Worm (Caenorhabditis elegans) whole organism, young adult: ENCODE measurements around the gene srlf-35.

ENCODE experiments used
- B0019.2 ChIP-seq: fragments of 200-800 bp; sonication (Bioruptor generic); conservative IDR thresholded peaks from 2 replicates; pipeline ENCODE4 v1.3.6; 2022; ENCODE audit warnings: missing genetic modification reagents, missing genetic modification characterization, missing compliant biosample characterization
- B0261.1 ChIP-seq: sonication (generic microtip); optimal IDR thresholded peaks from 2 replicates; lab custom pipeline; 2016; ENCODE audit warnings: mild to moderate bottlenecking, missing genetic modification characterization, moderate library complexity, missing compliant biosample characterization
- C06A6.2 ChIP-seq: fragments of 200-800 bp; sonication (Bioruptor generic); conservative IDR thresholded peaks from 2 replicates; pipeline ENCODE4 v1.3.6; 2022; ENCODE audit warnings: missing genetic modification characterization, missing compliant biosample characterization
- D2030.7 ChIP-seq: fragments of 200-800 bp; sonication (Bioruptor generic); IDR thresholded peaks from 2 replicates; pipeline ENCODE4 v1.3.6; 2022; ENCODE audit warnings: missing genetic modification reagents, missing genetic modification characterization, missing compliant biosample characterization
- F33H1.4 ChIP-seq: fragments of 200-800 bp; sonication (Bioruptor generic); IDR thresholded peaks from 2 replicates; pipeline ENCODE4 v1.3.6; 2022; ENCODE audit warnings: missing genetic modification reagents, missing genetic modification characterization, missing compliant biosample characterization
- F37B4.10 ChIP-seq: fragments of 200-800 bp; sonication (Bioruptor generic); IDR thresholded peaks from 2 replicates; pipeline ENCODE4 v1.3.6; 2022; ENCODE audit warnings: missing genetic modification characterization, missing compliant biosample characterization
- F57C9.4 ChIP-seq: sonication (generic microtip); optimal IDR thresholded peaks from 2 replicates; lab custom pipeline; 2017; ENCODE audit warnings: mild to moderate bottlenecking, missing genetic modification characterization, missing compliant biosample characterization
- K12H6.12 ChIP-seq: fragments of 200-800 bp; sonication (Bioruptor generic); optimal IDR thresholded peaks from 2 replicates; lab custom pipeline; 2018; ENCODE audit warnings: mild to moderate bottlenecking, missing genetic modification characterization, missing compliant biosample characterization
- Y53F4B.3 ChIP-seq: fragments of 200-800 bp; sonication (Bioruptor generic); IDR thresholded peaks from 2 replicates; pipeline ENCODE4 v1.3.6; 2022; ENCODE audit warnings: missing genetic modification reagents, missing genetic modification characterization, missing compliant biosample characterization
- Y56A3A.18 ChIP-seq: fragments of 200-800 bp; sonication (Bioruptor generic); IDR thresholded peaks from 2 replicates; pipeline ENCODE4 v1.3.6; 2022; ENCODE audit warnings: missing genetic modification reagents, missing genetic modification characterization, missing compliant biosample characterization
- akir-1 ChIP-seq: fragments of 200-800 bp; sonication (Bioruptor generic); optimal IDR thresholded peaks from 2 replicates; lab custom pipeline; 2018; ENCODE audit warnings: mild to moderate bottlenecking, missing genetic modification characterization, moderate library complexity, missing compliant biosample characterization
- ama-1 ChIP-seq, 3 experiments: fragments of 150-350 bp in 1 of 3; sonication (generic microtip) in 2 of 3; optimal IDR thresholded peaks; 2 replicates each; lab custom pipeline; 2014 to 2018; ENCODE audit warnings: missing biosample characterization in 2 of 3, missing genetic modification characterization in 2 of 3, missing genetic modification reagents in 2 of 3
- aptf-2 ChIP-seq: fragments of 200-800 bp; sonication (Bioruptor generic); conservative IDR thresholded peaks from 2 replicates; pipeline ENCODE4 v1.3.6; 2022; ENCODE audit warnings: missing genetic modification reagents, missing genetic modification characterization, missing compliant biosample characterization
- aptf-3 ChIP-seq: fragments of 200-800 bp; sonication (Bioruptor generic); IDR thresholded peaks from 2 replicates; pipeline ENCODE4 v1.3.6; 2022; ENCODE audit warnings: missing genetic modification characterization, missing compliant biosample characterization
- attf-5 ChIP-seq: fragments of 200-800 bp; sonication (Bioruptor generic); optimal IDR thresholded peaks from 2 replicates; lab custom pipeline; 2018; ENCODE audit warnings: mild to moderate bottlenecking, missing genetic modification characterization, missing compliant biosample characterization
- cebp-1 ChIP-seq, 2 experiments: fragments of 200-800 bp in 1 of 2; sonication (Bioruptor generic) in 1 of 2; sonication (generic microtip) in 1 of 2; IDR thresholded peaks in 1 of 2; optimal IDR thresholded peaks in 1 of 2; 2 replicates each; pipeline versions ENCODE4 v1.3.6 to Lab custom; 2017 to 2022; ENCODE audit warnings: missing compliant biosample characterization in 2 of 2, missing genetic modification characterization in 2 of 2, mild to moderate bottlenecking in 1 of 2, missing genetic modification reagents in 1 of 2, moderate library complexity in 1 of 2
- ceh-100 ChIP-seq: fragments of 200-800 bp; sonication (Bioruptor generic); IDR thresholded peaks from 2 replicates; pipeline ENCODE4 v1.3.6; 2022; ENCODE audit warnings: missing genetic modification reagents, missing genetic modification characterization, missing compliant biosample characterization
- dox-1 ChIP-seq: fragments of 200-800 bp; sonication (Bioruptor generic); IDR thresholded peaks from 2 replicates; pipeline ENCODE4 v1.3.6; 2022; ENCODE audit warnings: missing genetic modification reagents, missing genetic modification characterization, missing compliant biosample characterization
- dpff-1 ChIP-seq: sonication (generic microtip); optimal IDR thresholded peaks from 2 replicates; lab custom pipeline; 2017; ENCODE audit warnings: mild to moderate bottlenecking, missing genetic modification characterization, missing compliant biosample characterization
- egl-44 ChIP-seq: fragments of 200-800 bp; sonication (Bioruptor generic); IDR thresholded peaks from 2 replicates; pipeline ENCODE4 v1.3.6; 2022; ENCODE audit warnings: missing genetic modification reagents, missing genetic modification characterization, missing compliant biosample characterization
- egrh-3 ChIP-seq: fragments of 200-800 bp; sonication (Bioruptor generic); IDR thresholded peaks from 2 replicates; pipeline ENCODE4 v1.3.6; 2022; ENCODE audit warnings: missing genetic modification reagents, missing genetic modification characterization, missing compliant biosample characterization
- hmg-1.2 ChIP-seq: fragments of 200-800 bp; sonication (Bioruptor generic); IDR thresholded peaks from 2 replicates; pipeline ENCODE4 v1.3.6; 2022; ENCODE audit warnings: missing genetic modification reagents, missing genetic modification characterization, missing compliant biosample characterization
- hrde-1 ChIP-seq: sonication (generic microtip); optimal IDR thresholded peaks from 2 replicates; lab custom pipeline; 2016; ENCODE audit warnings: missing genetic modification characterization, mild to moderate bottlenecking, missing compliant biosample characterization, moderate library complexity, missing genotype, missing genetic modification reagents, borderline replicate concordance
- lin-40 ChIP-seq: sonication (generic microtip); optimal IDR thresholded peaks from 2 replicates; lab custom pipeline; 2016; ENCODE audit warnings: missing genetic modification characterization, mild to moderate bottlenecking, missing compliant biosample characterization, missing genotype, missing genetic modification reagents
- lir-1 ChIP-seq: fragments of 200-800 bp; sonication (Bioruptor generic); conservative IDR thresholded peaks from 2 replicates; pipeline ENCODE4 v1.3.6; 2022; ENCODE audit warnings: missing genetic modification reagents, missing genetic modification characterization, missing compliant biosample characterization
- lsy-27 ChIP-seq: sonication (generic microtip); optimal IDR thresholded peaks from 2 replicates; lab custom pipeline; 2017; ENCODE audit warnings: missing genetic modification characterization, mild to moderate bottlenecking, missing compliant biosample characterization, antibody characterized with exemption, missing genotype, borderline replicate concordance; ENCODE audit not compliant: insufficient read depth
- mes-4 ChIP-seq: sonication (generic microtip); optimal IDR thresholded peaks from 2 replicates; lab custom pipeline; 2016; ENCODE audit warnings: missing genotype, missing genetic modification characterization, missing compliant biosample characterization
- nfyb-1 ChIP-seq: fragments of 200-800 bp; sonication (Bioruptor generic); IDR thresholded peaks from 2 replicates; pipeline ENCODE4 v1.3.6; 2022; ENCODE audit warnings: missing genetic modification reagents, missing genetic modification characterization, missing compliant biosample characterization
- nhr-80 ChIP-seq: sonication (generic microtip); optimal IDR thresholded peaks from 2 replicates; lab custom pipeline; 2016; ENCODE audit warnings: missing genetic modification characterization, missing compliant biosample characterization
- repo-1 ChIP-seq: sonication (generic microtip); optimal IDR thresholded peaks from 2 replicates; lab custom pipeline; 2017; ENCODE audit warnings: mild to moderate bottlenecking, missing genetic modification characterization, missing compliant biosample characterization
- snpc-4 ChIP-seq, 5 experiments: fragments of 150-350 bp in 1 of 5; sonication (generic microtip) in 4 of 5; optimal IDR thresholded peaks; 2 replicates each; lab custom pipeline; 2014 to 2018; ENCODE audit warnings: missing genetic modification characterization in 5 of 5, missing biosample characterization in 3 of 5, antibody characterized with exemption in 2 of 5, mild to moderate bottlenecking in 2 of 5, missing compliant biosample characterization in 2 of 5, missing genotype in 2 of 5, moderate library complexity in 2 of 5, missing genetic modification reagents in 1 of 5
- tbp1 ChIP-seq: fragments of 200-800 bp; sonication (Bioruptor generic); optimal IDR thresholded peaks from 2 replicates; lab custom pipeline; 2018; ENCODE audit warnings: mild to moderate bottlenecking, missing genetic modification characterization, missing compliant biosample characterization
- unc-130 ChIP-seq: sonication (generic microtip); optimal IDR thresholded peaks from 2 replicates; lab custom pipeline; 2016; ENCODE audit warnings: missing genetic modification reagents, missing genetic modification characterization, missing compliant biosample characterization
- zfh-2 ChIP-seq: fragments of 200-800 bp; sonication (Bioruptor generic); conservative IDR thresholded peaks from 2 replicates; pipeline ENCODE4 v1.3.6; 2022; ENCODE audit warnings: missing genetic modification reagents, missing genetic modification characterization, missing compliant biosample characterization
- zim-3 ChIP-seq: sonication (generic microtip); optimal IDR thresholded peaks from 2 replicates; lab custom pipeline; 2017; ENCODE audit warnings: mild to moderate bottlenecking, missing genetic modification characterization, moderate library complexity, missing compliant biosample characterization
- ztf-18 ChIP-seq: sonication (generic microtip); optimal IDR thresholded peaks from 2 replicates; lab custom pipeline; 2016; ENCODE audit warnings: missing genotype, mild to moderate bottlenecking, missing genetic modification characterization, missing compliant biosample characterization
- ztf-25 ChIP-seq: fragments of 200-800 bp; sonication (Bioruptor generic); IDR thresholded peaks from 2 replicates; pipeline ENCODE4 v1.3.6; 2022; ENCODE audit warnings: missing genetic modification reagents, missing genetic modification characterization, missing compliant biosample characterization
- ztf-26 ChIP-seq: sonication (generic microtip); optimal IDR thresholded peaks from 2 replicates; lab custom pipeline; 2017; ENCODE audit warnings: missing genetic modification characterization, missing compliant biosample characterization

Gene srlf-35

ce11 chrV:487980-488379 is 15.8 kb upstream of the srlf-35 start:
- TF ChIP-seq hmg-1.2 (GFP tag; lab: Robert Waterston, UW) (peak; percentile 13; the same call in 1 of the 2 replicates), lin-40 (tag; lab: Kevin White, UChicago) (no peak), F37B4.10 (GFP tag; lab: Robert Waterston, UW) (no peak), tbp1 (GFP tag; lab: Kevin White, UChicago) (no peak), unc-130 (no peak), aptf-2 (GFP tag; lab: Robert Waterston, UW) (no peak), hrde-1 (tag; lab: Kevin White, UChicago) (no peak), zfh-2 (peak; percentile 58), mes-4 (tag; lab: Kevin White, UChicago) (no peak), Y53F4B.3 (GFP tag; lab: Robert Waterston, UW) (no peak), aptf-3 (GFP tag; lab: Robert Waterston, UW) (no peak), repo-1 (tag; lab: Kevin White, UChicago) (no peak), snpc-4 (GFP tag; optimal IDR thresholded peaks at IDR 0.05; lab: Kevin White, UChicago) (no peak), snpc-4 (tag; optimal IDR thresholded peaks at IDR 0.05; lab: Kevin White, UChicago) (peak in 2 of 4 experiments; percentile 57 to 72)

- TF ChIP-seq B0261.1 (tag; lab: Kevin White, UChicago) (no peak), nhr-80 (tag; lab: Kevin White, UChicago) (peak; percentile 27)
Observed at ce11 chrV:489320-489719, 14.5 kb upstream of the srlf-35 start, which contains the start of gene nhr-106. TSS of gene nhr-106 (plus strand) at chrV:489620.

ce11 chrV:491432-491831 is 12.4 kb upstream of the srlf-35 start, which contains the start of gene str-196:
TSS of gene str-196 (plus strand) at chrV:491732.
- no peak for TF ChIP-seq ceh-100 (GFP tag; lab: Robert Waterston, UW)
- TF ChIP-seq D2030.7 (GFP tag; lab: Robert Waterston, UW) = no peak
- TF ChIP-seq egrh-3 (GFP tag; lab: Robert Waterston, UW) = no peak
- TF ChIP-seq B0019.2 (GFP tag; lab: Robert Waterston, UW) = no peak
- TF ChIP-seq egl-44 (GFP tag; lab: Robert Waterston, UW) = no peak
- TF ChIP-seq zim-3 (tag; lab: Kevin White, UChicago) = no peak
- no peak for TF ChIP-seq C06A6.2 (GFP tag; lab: Robert Waterston, UW)
- no peak for TF ChIP-seq Y56A3A.18 (GFP tag; lab: Robert Waterston, UW)
- TF ChIP-seq nfyb-1 = no peak
- TF ChIP-seq ztf-26 (tag; lab: Kevin White, UChicago) = no peak
- no peak for TF ChIP-seq ztf-25 (GFP tag; lab: Robert Waterston, UW)
- TF ChIP-seq F57C9.4 (tag; lab: Kevin White, UChicago) = no peak
- TF ChIP-seq dpff-1 = no peak
- no peak for TF ChIP-seq hmg-1.2 (GFP tag; lab: Robert Waterston, UW)
- TF ChIP-seq K12H6.12 (tag; lab: Kevin White, UChicago) = no peak
- TF ChIP-seq ama-1 (optimal IDR thresholded peaks at IDR 0.05; lab: Kevin White, UChicago) = no peak
- no peak for TF ChIP-seq ama-1 (GFP tag; optimal IDR thresholded peaks at IDR 0.05; lab: Kevin White, UChicago)
- no peak for TF ChIP-seq ztf-18 (tag; lab: Kevin White, UChicago)
- no peak for TF ChIP-seq akir-1 (GFP tag; lab: Kevin White, UChicago)
- TF ChIP-seq F33H1.4 (GFP tag; lab: Robert Waterston, UW) = no peak
- TF ChIP-seq lsy-27 = no peak

- TF ChIP-seq attf-5 (GFP tag; lab: Kevin White, UChicago) = peak; percentile 54
- no peak for TF ChIP-seq egrh-3 (GFP tag; lab: Robert Waterston, UW)
- TF ChIP-seq lir-1 (GFP tag; lab: Robert Waterston, UW) = no peak
- TF ChIP-seq cebp-1 (GFP tag; IDR thresholded peaks at IDR 0.05; lab: Robert Waterston, UW) = peak; percentile 73
- TF ChIP-seq cebp-1 (tag; optimal IDR thresholded peaks at IDR 0.05; lab: Kevin White, UChicago) = peak; percentile 89
- TF ChIP-seq lin-40 (tag; lab: Kevin White, UChicago) = peak; percentile 20
- peak; percentile 77 for TF ChIP-seq nhr-80 (tag; lab: Kevin White, UChicago)
- peak; percentile 41 for TF ChIP-seq dox-1 (GFP tag; lab: Robert Waterston, UW)
Observed at ce11 chrV:494284-494683, 9.5 kb upstream of the srlf-35 start, which contains the start of gene nhr-131. TSS of gene nhr-131 (plus strand) at chrV:494370.
